Fruit fly (Drosophila melanogaster): ENCODE measurements around the gene CG6163.

- no peak for TF ChIP-seq Myc (optimal IDR thresholded peaks at IDR 0.05)
- TF ChIP-seq tai (GFP tag; optimal IDR thresholded peaks at IDR 0.05), result no peak
- TF ChIP-seq br (GFP tag; optimal IDR thresholded peaks at IDR 0.05), result no peak
- peak; percentile 45 for TF ChIP-seq rgr (GFP tag; optimal IDR thresholded peaks at IDR 0.05)
Observed at dm6 chr3L:11348971-11349907, 15.4 kb downstream of the CG6163 start.

Data from whole organism, wandering third instar larva.